Worm (Caenorhabditis elegans) whole organism, L3 larva: ENCODE measurements around the gene txt-9.

ENCODE experiments used
- aly-2 ChIP-seq: fragments of 150-350 bp; optimal IDR thresholded peaks from 2 replicates; lab custom pipeline; 2014; ENCODE audit warnings: missing biosample characterization, missing genetic modification characterization
- ceh-82 ChIP-seq: fragments of 150-350 bp; optimal IDR thresholded peaks from 2 replicates; lab custom pipeline; 2014; ENCODE audit warnings: missing biosample characterization, missing genetic modification characterization
- ceh-9 ChIP-seq: sonication (generic microtip); optimal IDR thresholded peaks from 2 replicates; lab custom pipeline; 2018; ENCODE audit warnings: missing biosample characterization, missing genetic modification characterization
- daf-12 ChIP-seq: fragments of 150-350 bp; optimal IDR thresholded peaks from 2 replicates; lab custom pipeline; 2014; ENCODE audit warnings: missing biosample characterization, missing genetic modification reagents, missing genetic modification characterization
- egl-27 ChIP-seq: sonication (generic microtip); optimal IDR thresholded peaks from 4 replicates; lab custom pipeline; 2017; ENCODE audit warnings: missing biosample characterization, missing genetic modification reagents, missing genetic modification characterization
- elt-2 ChIP-seq: sonication (generic microtip); optimal IDR thresholded peaks from 2 replicates; lab custom pipeline; 2016; ENCODE audit warnings: missing genetic modification reagents, mild to moderate bottlenecking, missing genetic modification characterization, missing compliant biosample characterization
- elt-3 ChIP-seq, 3 experiments: fragments of 150-350 bp in 1 of 3; sonication (generic microtip) in 2 of 3; optimal IDR thresholded peaks; 2 replicates in 2 of 3; 4 replicates in 1 of 3; lab custom pipeline; 2014 to 2017; ENCODE audit warnings: missing biosample characterization in 3 of 3, missing genetic modification characterization in 3 of 3
- fos-1 ChIP-seq: fragments of 150-350 bp; optimal IDR thresholded peaks from 2 replicates; lab custom pipeline; 2014; ENCODE audit warnings: missing biosample characterization, missing genetic modification characterization
- nhr-237 ChIP-seq: fragments of 150-350 bp; optimal IDR thresholded peaks from 2 replicates; lab custom pipeline; 2014; ENCODE audit warnings: missing biosample characterization, missing genetic modification characterization
- nhr-25 ChIP-seq: sonication (generic microtip); optimal IDR thresholded peaks from 2 replicates; lab custom pipeline; 2017; ENCODE audit warnings: missing biosample characterization, missing genetic modification characterization
- nhr-67 ChIP-seq: fragments of 150-350 bp; optimal IDR thresholded peaks from 2 replicates; lab custom pipeline; 2014; ENCODE audit warnings: missing biosample characterization, missing genetic modification characterization
- sea-2 ChIP-seq: fragments of 150-350 bp; sonication (generic microtip); optimal IDR thresholded peaks from 4 replicates; lab custom pipeline; 2014; ENCODE audit warnings: missing biosample characterization, missing genetic modification reagents, missing genetic modification characterization
- zag-1 ChIP-seq: fragments of 150-350 bp; optimal IDR thresholded peaks from 2 replicates; lab custom pipeline; 2014; ENCODE audit warnings: missing biosample characterization, missing genetic modification characterization
- ztf-4 ChIP-seq: fragments of 150-350 bp; optimal IDR thresholded peaks from 2 replicates; lab custom pipeline; 2014; ENCODE audit warnings: missing biosample characterization, missing genetic modification characterization

DNA sequence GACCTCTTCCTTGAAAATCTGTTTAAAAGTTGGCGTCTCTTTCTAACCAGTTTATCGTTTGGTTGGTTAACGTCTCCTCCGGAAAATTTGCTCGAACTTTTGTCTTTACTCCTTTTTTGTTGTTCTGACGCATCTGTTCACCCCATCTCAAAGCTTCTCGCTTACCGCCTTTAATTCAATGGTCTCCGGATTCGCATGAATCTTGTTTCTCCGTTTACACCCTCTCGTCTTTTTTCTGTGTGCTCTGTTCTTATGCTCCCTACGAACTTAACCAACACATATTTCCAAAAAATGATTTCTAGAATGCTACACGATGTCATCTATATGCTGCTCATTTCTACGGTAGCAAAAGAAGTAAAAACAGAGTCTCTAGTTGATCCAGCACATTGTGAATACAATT is 44.5 kb downstream of the txt-9 start, which contains the start of gene lgc-56:
- TF ChIP-seq egl-27 (tag; lab: Kevin White, UChicago) (no peak), ceh-82 (tag; lab: Kevin White, UChicago) (no peak), zag-1 (tag; lab: Kevin White, UChicago) (no peak), nhr-67 (tag; lab: Kevin White, UChicago) (no peak), daf-12 (no peak), elt-2 (no peak), nhr-237 (no peak), elt-3 (tag; optimal IDR thresholded peaks at IDR 0.05; lab: Kevin White, UChicago) (no peak), ztf-4 (tag; lab: Kevin White, UChicago) (no peak), ceh-9 (tag; lab: Kevin White, UChicago) (no peak), aly-2 (no peak), fos-1 (no peak), sea-2 (no peak), nhr-25 (no peak)
